Fruit fly (Drosophila melanogaster) whole organism, adult: ENCODE results near the gene CG43850.

ENCODE experiments used
- CG11617 ChIP-seq: fragments of 200-800 bp; sonication (Bioruptor generic); optimal IDR thresholded peaks from 2 replicates; lab custom pipeline; 2017; ENCODE audit warnings: mild to moderate bottlenecking, missing biosample characterization, missing genetic modification reagents, missing genetic modification characterization
- CG12768 ChIP-seq: fragments of 200-800 bp; sonication (Bioruptor generic); optimal IDR thresholded peaks from 2 replicates; lab custom pipeline; 2017; ENCODE audit warnings: missing biosample characterization, missing genetic modification characterization, mild to moderate bottlenecking, moderate library complexity, missing genetic modification reagents
- CG14711 ChIP-seq: fragments of 200-800 bp; sonication (Bioruptor generic); optimal IDR thresholded peaks from 2 replicates; lab custom pipeline; 2018; ENCODE audit warnings: missing biosample characterization, mild to moderate bottlenecking, missing genetic modification characterization, moderate library complexity
- CG1620 ChIP-seq: fragments of 200-800 bp; sonication (Bioruptor generic); optimal IDR thresholded peaks from 2 replicates; lab custom pipeline; 2016; ENCODE audit warnings: missing biosample characterization, missing genetic modification characterization
- CG33017 ChIP-seq: fragments of 200-800 bp; sonication (Bioruptor generic); optimal IDR thresholded peaks from 2 replicates; lab custom pipeline; 2018; ENCODE audit warnings: missing biosample characterization, mild to moderate bottlenecking, missing genetic modification characterization, moderate library complexity
- CG5204 ChIP-seq: fragments of 200-800 bp; sonication (Bioruptor generic); optimal IDR thresholded peaks from 2 replicates; lab custom pipeline; 2016; ENCODE audit warnings: missing biosample characterization, missing genetic modification characterization
- CG7045 ChIP-seq: fragments of 200-800 bp; sonication (Bioruptor generic); optimal IDR thresholded peaks from 2 replicates; lab custom pipeline; 2017; ENCODE audit warnings: missing biosample characterization, mild to moderate bottlenecking, missing genetic modification characterization
- CG7101 ChIP-seq: fragments of 200-800 bp; sonication (Bioruptor generic); optimal IDR thresholded peaks from 2 replicates; lab custom pipeline; 2018; ENCODE audit warnings: missing biosample characterization, mild to moderate bottlenecking, missing genetic modification characterization, moderate library complexity
- Clk ChIP-seq: fragments of 200-800 bp; sonication (Bioruptor generic); optimal IDR thresholded peaks from 2 replicates; lab custom pipeline; 2017; ENCODE audit warnings: missing biosample characterization, missing genetic modification characterization
- Crg-1 ChIP-seq: fragments of 200-800 bp; sonication (Bioruptor generic); optimal IDR thresholded peaks from 2 replicates; lab custom pipeline; 2016; ENCODE audit warnings: missing biosample characterization, missing genetic modification characterization
- Hr96 ChIP-seq: fragments of 200-800 bp; sonication (Bioruptor generic); optimal IDR thresholded peaks from 2 replicates; lab custom pipeline; 2016; ENCODE audit warnings: missing biosample characterization, missing genetic modification characterization
- Mnt ChIP-seq: fragments of 200-800 bp; sonication (Bioruptor generic); optimal IDR thresholded peaks from 2 replicates; lab custom pipeline; 2016; ENCODE audit warnings: missing biosample characterization, mild to moderate bottlenecking, missing genetic modification characterization
- bab1 ChIP-seq: fragments of 200-800 bp; sonication (Bioruptor generic); optimal IDR thresholded peaks from 3 replicates; lab custom pipeline; 2019; ENCODE audit warnings: missing biosample characterization, mild to moderate bottlenecking, missing genetic modification characterization, moderate library complexity
- cic ChIP-seq: fragments of 200-800 bp; sonication (Bioruptor generic); optimal IDR thresholded peaks from 2 replicates; lab custom pipeline; 2017; ENCODE audit warnings: missing biosample characterization, mild to moderate bottlenecking, missing genetic modification characterization, moderate library complexity
- cnc ChIP-seq, 2 experiments: fragments of >200 bp; optimal IDR thresholded peaks; 2 replicates each; lab custom pipeline; 2017
- kay ChIP-seq: fragments of 200-800 bp; sonication (Bioruptor generic); peaks from one replicate; lab custom pipeline; 2016; ENCODE audit warnings: missing biosample characterization, missing genetic modification characterization, borderline replicate concordance
- ovo ChIP-seq: fragments of 200-800 bp; sonication (Bioruptor generic); optimal IDR thresholded peaks from 2 replicates; lab custom pipeline; 2016; ENCODE audit warnings: missing biosample characterization, missing genetic modification characterization
- pad ChIP-seq: fragments of 200-800 bp; sonication (Bioruptor generic); optimal IDR thresholded peaks from 3 replicates; lab custom pipeline; 2017; ENCODE audit warnings: missing biosample characterization, missing genetic modification characterization, mild to moderate bottlenecking, moderate library complexity, missing genetic modification reagents
- tj ChIP-seq: fragments of 200-800 bp; sonication (Bioruptor generic); optimal IDR thresholded peaks from 3 replicates; lab custom pipeline; 2017; ENCODE audit warnings: missing biosample characterization, mild to moderate bottlenecking, missing genetic modification characterization, moderate library complexity
- toe ChIP-seq: fragments of 200-800 bp; sonication (Bioruptor generic); optimal IDR thresholded peaks from 2 replicates; lab custom pipeline; 2016; ENCODE audit warnings: missing biosample characterization, missing genetic modification characterization

Gene CG43850

DNA sequence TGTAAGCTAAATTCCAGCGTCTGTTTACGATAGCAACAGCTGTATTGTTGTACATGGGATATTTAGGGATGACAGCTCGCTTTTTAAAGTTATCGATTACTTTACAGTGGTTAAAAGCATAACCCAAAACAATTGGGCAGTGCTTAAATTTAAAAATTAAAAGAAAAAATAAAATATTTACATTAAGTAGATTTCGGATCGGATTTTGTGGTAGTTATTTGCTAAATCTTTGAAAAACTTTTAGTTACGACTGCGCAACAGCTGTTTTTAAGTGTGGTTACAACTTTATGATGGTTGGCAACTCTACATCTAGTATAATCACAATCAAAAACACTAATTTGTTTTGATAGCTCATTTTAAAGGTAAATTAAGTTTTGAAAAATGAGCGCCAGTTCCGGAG lies 28.0 kb upstream of the CG43850 start, which contains the start of the genes Ing5 and CG7099:
Gene Ing5, minus strand, starts transcription at position 58 of the 400 bp plus-strand sequence.
Gene CG7099, plus strand, starts transcription at position 317 of the 400 bp plus-strand sequence.
- TF ChIP-seq bab1 (GFP tag; lab: Kevin White, UChicago) (peak; percentile 99), Crg-1 (peak; percentile 94), Clk (GFP tag; lab: Kevin White, UChicago) (peak; percentile 91), CG1620 (peak; percentile 97), CG7045 (GFP tag; lab: Kevin White, UChicago) (peak; percentile 94), pad (GFP tag; lab: Kevin White, UChicago) (peak; percentile 86), kay (peak; percentile 98), CG5204 (GFP tag; lab: Kevin White, UChicago) (no peak), Hr96 (peak; percentile 89), CG7101 (tag; lab: Kevin White, UChicago) (peak; percentile 96), CG14711 (peak; percentile 97), CG12768 (GFP tag; lab: Kevin White, UChicago) (peak; percentile 94), toe (peak; percentile 98), ovo (GFP tag; lab: Kevin White, UChicago) (peak; percentile 92), tj (GFP tag; lab: Kevin White, UChicago) (peak; percentile 87), CG33017 (tag; lab: Kevin White, UChicago) (peak; percentile 93), cnc (optimal IDR thresholded peaks at IDR 0.05; lab: Kevin White, UChicago) (no peak), Mnt (GFP tag; lab: Kevin White, UChicago) (peak; percentile 92), CG11617 (GFP tag; lab: Kevin White, UChicago) (peak; percentile 96), cic (peak; percentile 71)

DNA sequence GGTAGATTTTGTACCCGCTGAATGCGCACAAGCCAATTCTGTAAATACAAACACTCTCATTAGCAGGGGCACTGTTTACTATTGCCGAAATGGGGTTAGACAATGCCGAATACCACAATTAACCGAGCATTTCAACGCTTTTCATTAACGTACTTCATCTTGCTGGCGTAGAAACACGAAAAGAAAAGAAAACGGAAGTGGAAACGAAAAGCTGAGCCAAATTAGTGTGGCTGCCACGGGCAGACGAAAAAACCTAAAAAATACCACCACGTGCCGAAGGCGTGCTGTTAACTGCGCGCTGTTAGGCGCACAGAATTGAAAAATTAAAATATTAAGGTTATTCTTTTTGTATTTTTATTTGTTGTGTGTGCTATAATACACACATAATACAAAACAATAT lies 20.3 kb upstream of the CG43850 start, which contains the start of gene RpL24:
Gene RpL24, minus strand, starts transcription at position 229 of the 400 bp plus-strand sequence.
- TF ChIP-seq toe: peak; percentile 85
- no peak for TF ChIP-seq kay
- TF ChIP-seq Crg-1: peak; percentile 98
- peak; percentile 95 for TF ChIP-seq ovo (GFP tag; lab: Kevin White, UChicago)
- TF ChIP-seq CG5204 (GFP tag; lab: Kevin White, UChicago): peak; percentile 89
- TF ChIP-seq CG11617 (GFP tag; lab: Kevin White, UChicago): peak; percentile 97
- TF ChIP-seq Hr96: peak; percentile 90
- peak; percentile 99 for TF ChIP-seq bab1 (GFP tag; lab: Kevin White, UChicago)
- TF ChIP-seq Clk (GFP tag; lab: Kevin White, UChicago): peak; percentile 65
- peak; percentile 88 for TF ChIP-seq CG33017 (tag; lab: Kevin White, UChicago)
- peak; percentile 99 for TF ChIP-seq Mnt (GFP tag; lab: Kevin White, UChicago)
- peak; percentile 85 for TF ChIP-seq CG14711
- peak; percentile 89 for TF ChIP-seq CG7045 (GFP tag; lab: Kevin White, UChicago)
- TF ChIP-seq pad (GFP tag; lab: Kevin White, UChicago): peak; percentile 87
- TF ChIP-seq CG12768 (GFP tag; lab: Kevin White, UChicago): peak; percentile 91
- no peak for TF ChIP-seq cnc (optimal IDR thresholded peaks at IDR 0.05; lab: Kevin White, UChicago)
- TF ChIP-seq cic: peak; percentile 79
- TF ChIP-seq tj (GFP tag; lab: Kevin White, UChicago): peak; percentile 77
- peak; percentile 98 for TF ChIP-seq CG1620
- TF ChIP-seq CG7101 (tag; lab: Kevin White, UChicago): peak; percentile 96

DNA sequence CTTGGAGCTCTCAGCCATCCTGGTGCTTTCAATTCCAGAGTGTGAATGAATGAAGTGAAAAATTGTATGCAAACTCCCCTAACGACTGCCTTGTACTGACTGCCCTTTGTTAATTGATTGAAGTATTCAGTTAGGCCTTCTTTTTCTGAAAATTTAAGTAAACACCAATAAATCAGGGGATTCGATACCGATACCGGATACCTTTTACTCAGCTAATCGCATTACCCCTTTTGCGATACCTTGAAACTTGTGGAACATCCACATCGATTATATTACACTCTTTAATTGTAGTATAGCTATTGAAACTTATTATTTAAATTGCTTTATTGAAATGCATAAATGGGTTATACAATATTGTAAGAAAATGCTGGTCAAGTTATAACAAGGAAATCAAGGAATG lies 19.1 kb upstream of the CG43850 start, which contains the start of gene CG16957:
Gene CG16957, minus strand, starts transcription at position 101 of the 400 bp plus-strand sequence.
- no peak for TF ChIP-seq ovo (GFP tag; lab: Kevin White, UChicago)
- no peak for TF ChIP-seq CG7045 (GFP tag; lab: Kevin White, UChicago)
- no peak for TF ChIP-seq toe
- TF ChIP-seq cic: no peak
- no peak for TF ChIP-seq cnc (optimal IDR thresholded peaks at IDR 0.05; lab: Kevin White, UChicago)
- TF ChIP-seq Mnt (GFP tag; lab: Kevin White, UChicago): no peak
- TF ChIP-seq CG33017 (tag; lab: Kevin White, UChicago): no peak
- TF ChIP-seq kay: no peak
- TF ChIP-seq CG5204 (GFP tag; lab: Kevin White, UChicago): no peak
- no peak for TF ChIP-seq pad (GFP tag; lab: Kevin White, UChicago)
- no peak for TF ChIP-seq CG11617 (GFP tag; lab: Kevin White, UChicago)
- TF ChIP-seq CG12768 (GFP tag; lab: Kevin White, UChicago): no peak
- TF ChIP-seq bab1 (GFP tag; lab: Kevin White, UChicago): no peak
- TF ChIP-seq CG1620: no peak
- no peak for TF ChIP-seq Hr96
- TF ChIP-seq Crg-1: no peak
- TF ChIP-seq tj (GFP tag; lab: Kevin White, UChicago): no peak
- no peak for TF ChIP-seq Clk (GFP tag; lab: Kevin White, UChicago)

DNA sequence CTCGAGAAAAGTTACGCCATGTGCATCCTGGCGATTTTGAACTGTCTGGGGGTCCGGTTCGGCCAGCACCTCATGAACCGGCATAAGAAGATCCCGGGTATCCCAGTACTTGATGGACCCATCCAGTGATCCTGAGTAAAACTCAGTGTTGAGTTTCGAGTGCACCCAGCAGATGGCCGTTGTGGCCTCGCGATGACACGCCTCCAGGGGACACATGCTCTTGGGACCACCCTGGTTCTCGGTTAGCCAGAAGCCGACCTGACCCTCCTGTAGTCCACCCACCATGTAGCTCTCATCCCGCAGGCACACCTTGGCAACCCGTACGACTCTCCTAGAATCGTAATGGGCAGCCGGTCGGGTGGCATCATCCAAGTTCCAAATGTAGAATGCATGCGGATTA lies 17.8 kb upstream of the CG43850 start:
- TF ChIP-seq CG7045 (GFP tag; lab: Kevin White, UChicago) (no peak), Crg-1 (no peak), bab1 (GFP tag; lab: Kevin White, UChicago) (no peak), CG14711 (no peak), kay (no peak), Mnt (GFP tag; lab: Kevin White, UChicago) (no peak), toe (no peak), CG33017 (tag; lab: Kevin White, UChicago) (no peak), cnc (optimal IDR thresholded peaks at IDR 0.05; lab: Kevin White, UChicago) (no peak)

DNA sequence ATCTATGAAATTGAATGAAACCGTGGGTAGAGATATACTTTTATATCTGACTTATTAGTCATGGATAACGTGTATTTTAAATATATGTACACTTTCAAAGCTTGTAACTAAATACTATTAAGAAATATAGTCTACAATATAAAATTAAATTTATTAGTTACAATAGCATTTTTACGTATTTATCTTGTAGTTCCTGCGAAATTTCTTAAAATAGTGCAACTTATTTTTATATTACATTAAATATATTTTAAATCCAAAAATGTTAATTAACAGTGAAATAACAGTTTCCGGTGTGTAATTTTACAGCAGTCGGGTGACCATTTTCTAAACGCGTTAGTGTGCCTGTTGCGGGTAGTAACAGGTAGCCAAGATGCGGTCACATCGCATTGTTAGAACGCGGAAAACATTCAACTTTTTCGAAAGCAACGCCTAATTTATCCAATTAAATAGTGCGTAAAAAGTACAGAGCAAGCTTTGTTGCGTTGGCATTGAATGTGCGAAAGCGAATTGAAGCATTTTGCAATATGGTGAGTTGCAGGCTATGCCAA lies 16.5 kb upstream of the CG43850 start, which contains the start of the genes CG10859 and CG7110:
Gene CG10859, minus strand, starts transcription at position 51 of the 548 bp plus-strand sequence.
Gene CG7110, plus strand, starts transcription at position 378 of the 548 bp plus-strand sequence.
- TF ChIP-seq CG11617 (GFP tag; lab: Kevin White, UChicago) (peak; percentile 5), bab1 (GFP tag; lab: Kevin White, UChicago) (peak; percentile 97), CG14711 (peak; percentile 46), CG5204 (GFP tag; lab: Kevin White, UChicago) (no peak), Mnt (GFP tag; lab: Kevin White, UChicago) (peak; percentile 41), CG7045 (GFP tag; lab: Kevin White, UChicago) (peak; percentile 44), pad (GFP tag; lab: Kevin White, UChicago) (peak; percentile 28), tj (GFP tag; lab: Kevin White, UChicago) (no peak), CG7101 (tag; lab: Kevin White, UChicago) (peak; percentile 72), cic (no peak), ovo (GFP tag; lab: Kevin White, UChicago) (peak; percentile 11), CG1620 (peak; percentile 18), CG33017 (tag; lab: Kevin White, UChicago) (peak; percentile 25), Crg-1 (peak; percentile 50)
